Worm (Caenorhabditis elegans) whole organism, L1 larva: ENCODE data around the gene chil-21.

Experiments
- C34B4.2 ChIP-seq: sonication (generic microtip); optimal IDR thresholded peaks from 2 replicates; lab custom pipeline; 2017; ENCODE audit warnings: mild to moderate bottlenecking, missing genetic modification characterization, missing compliant biosample characterization
- Y116A8C.19 ChIP-seq: sonication (generic microtip); optimal IDR thresholded peaks from 2 replicates; lab custom pipeline; 2016; ENCODE audit warnings: missing compliant biosample characterization, missing genetic modification characterization, borderline replicate concordance
- alr-1 ChIP-seq: fragments of 200-800 bp; sonication (Bioruptor generic); optimal IDR thresholded peaks from 2 replicates; lab custom pipeline; 2018; ENCODE audit warnings: borderline replicate concordance, mild to moderate bottlenecking, missing genetic modification characterization, missing compliant biosample characterization
- aly-2 ChIP-seq: fragments of 150-350 bp; optimal IDR thresholded peaks from 2 replicates; lab custom pipeline; 2014; ENCODE audit warnings: missing biosample characterization, missing genetic modification characterization
- ama-1 ChIP-seq: fragments of 150-350 bp; optimal IDR thresholded peaks from 2 replicates; lab custom pipeline; 2014
- blmp-1 ChIP-seq: fragments of 150-350 bp; optimal IDR thresholded peaks from 2 replicates; lab custom pipeline; 2014; ENCODE audit warnings: missing biosample characterization, missing genetic modification characterization
- ceh-63 ChIP-seq: fragments of 200-800 bp; sonication (Bioruptor generic); optimal IDR thresholded peaks from 2 replicates; lab custom pipeline; 2018; ENCODE audit warnings: mild to moderate bottlenecking, missing genetic modification characterization, missing compliant biosample characterization
- dsc-1 ChIP-seq: sonication (generic microtip); optimal IDR thresholded peaks from 2 replicates; lab custom pipeline; 2016; ENCODE audit warnings: mild to moderate bottlenecking, missing genetic modification characterization, missing compliant biosample characterization
- efl-3 ChIP-seq: fragments of 200-800 bp; sonication (Bioruptor generic); optimal IDR thresholded peaks from 2 replicates; lab custom pipeline; 2018; ENCODE audit warnings: mild to moderate bottlenecking, missing genetic modification characterization, missing compliant biosample characterization
- egl-27 ChIP-seq, 2 experiments: fragments of 150-350 bp in 1 of 2; sonication (generic microtip); optimal IDR thresholded peaks; 3 replicates each; lab custom pipeline; 2017 to 2018; ENCODE audit warnings: missing biosample characterization in 2 of 2, missing genetic modification characterization in 2 of 2, missing genetic modification reagents in 2 of 2
- elt-2 ChIP-seq: sonication (generic microtip); optimal IDR thresholded peaks from 2 replicates; lab custom pipeline; 2016; ENCODE audit warnings: missing genetic modification characterization, mild to moderate bottlenecking, inconsistent platforms, missing compliant biosample characterization, missing genetic modification reagents
- ets-5 ChIP-seq: fragments of 200-800 bp; sonication (Bioruptor generic); IDR thresholded peaks from 2 replicates; pipeline ENCODE4 v1.3.6; 2022; ENCODE audit warnings: missing genetic modification characterization, missing compliant biosample characterization
- fkh-8 ChIP-seq: sonication (generic microtip); optimal IDR thresholded peaks from 2 replicates; lab custom pipeline; 2016; ENCODE audit warnings: mild to moderate bottlenecking, missing genetic modification characterization, missing compliant biosample characterization
- hlh-17 ChIP-seq: fragments of 200-800 bp; sonication (Bioruptor generic); optimal IDR thresholded peaks from 2 replicates; lab custom pipeline; 2018; ENCODE audit warnings: missing genetic modification characterization, mild to moderate bottlenecking, missing compliant biosample characterization, moderate library complexity, borderline replicate concordance
- hpl-2 ChIP-seq: fragments of 150-350 bp; optimal IDR thresholded peaks from 2 replicates; lab custom pipeline; 2014; ENCODE audit warnings: missing biosample characterization, missing genetic modification reagents, missing genetic modification characterization
- irx-1 ChIP-seq: sonication (generic microtip); optimal IDR thresholded peaks from 2 replicates; lab custom pipeline; 2016; ENCODE audit warnings: missing genetic modification characterization, missing compliant biosample characterization
- isw-1 ChIP-seq: fragments of 200-800 bp; sonication (Bioruptor generic); IDR thresholded peaks from 2 replicates; pipeline ENCODE4 v1.3.6; 2022; ENCODE audit warnings: missing genetic modification characterization, missing compliant biosample characterization
- lin-13 ChIP-seq: fragments of 150-350 bp; optimal IDR thresholded peaks from 2 replicates; lab custom pipeline; 2014; ENCODE audit warnings: missing biosample characterization, missing genetic modification reagents, missing genetic modification characterization
- lin-15B ChIP-seq: fragments of 150-350 bp; sonication (generic microtip); optimal IDR thresholded peaks from 3 replicates; lab custom pipeline; 2014; ENCODE audit warnings: missing biosample characterization, missing genetic modification characterization
- lir-3 ChIP-seq: sonication (generic microtip); optimal IDR thresholded peaks from 2 replicates; lab custom pipeline; 2016; ENCODE audit warnings: mild to moderate bottlenecking, missing genetic modification characterization, moderate library complexity, missing compliant biosample characterization; ENCODE audit not compliant: poor library complexity
- lsy-2 ChIP-seq, 2 experiments: fragments of 150-350 bp; optimal IDR thresholded peaks; 2 replicates each; lab custom pipeline; 2014; ENCODE audit warnings: missing biosample characterization in 2 of 2, missing genetic modification characterization in 2 of 2
- mab-9 ChIP-seq: fragments of 200-800 bp; sonication (Bioruptor generic); IDR thresholded peaks from 2 replicates; pipeline ENCODE4 v1.3.6; 2022; ENCODE audit warnings: missing genetic modification reagents, missing genetic modification characterization, missing compliant biosample characterization
- mep-1 ChIP-seq: fragments of 150-350 bp; optimal IDR thresholded peaks from 2 replicates; lab custom pipeline; 2014; ENCODE audit warnings: missing biosample characterization, missing genetic modification characterization
- nhr-11 ChIP-seq: fragments of 150-350 bp; optimal IDR thresholded peaks from 2 replicates; lab custom pipeline; 2014; ENCODE audit warnings: missing biosample characterization, missing genetic modification characterization
- nhr-19 ChIP-seq: fragments of 200-800 bp; sonication (Bioruptor generic); conservative IDR thresholded peaks from 2 replicates; pipeline ENCODE4 v1.3.6; 2022; ENCODE audit warnings: missing genetic modification characterization, missing compliant biosample characterization
- nhr-20 ChIP-seq: sonication (generic microtip); optimal IDR thresholded peaks from 2 replicates; lab custom pipeline; 2016; ENCODE audit warnings: mild to moderate bottlenecking, missing genetic modification characterization, missing compliant biosample characterization
- nhr-237 ChIP-seq: fragments of 150-350 bp; optimal IDR thresholded peaks from 2 replicates; lab custom pipeline; 2014; ENCODE audit warnings: missing biosample characterization, missing genetic modification characterization
- nhr-47 ChIP-seq: sonication (generic microtip); optimal IDR thresholded peaks from 2 replicates; lab custom pipeline; 2016; ENCODE audit warnings: mild to moderate bottlenecking, missing genetic modification characterization, moderate library complexity, missing compliant biosample characterization
- nhr-76 ChIP-seq: sonication (generic microtip); optimal IDR thresholded peaks from 2 replicates; lab custom pipeline; 2017; ENCODE audit warnings: missing biosample characterization, missing genetic modification characterization
- nhr-85 ChIP-seq: sonication (generic microtip); peaks from one replicate; lab custom pipeline; 2016; ENCODE audit warnings: missing genetic modification characterization, inconsistent platforms, missing compliant biosample characterization
- pqm-1 ChIP-seq: sonication (generic microtip); optimal IDR thresholded peaks from 3 replicates; lab custom pipeline; 2017; ENCODE audit warnings: missing biosample characterization, missing genetic modification characterization
- snu-23 ChIP-seq: sonication (generic microtip); optimal IDR thresholded peaks from 2 replicates; lab custom pipeline; 2016; ENCODE audit warnings: missing genetic modification characterization, missing compliant biosample characterization
- sup-37 ChIP-seq: fragments of 200-800 bp; sonication (Bioruptor generic); optimal IDR thresholded peaks from 2 replicates; lab custom pipeline; 2018; ENCODE audit warnings: mild to moderate bottlenecking, missing genetic modification characterization, missing compliant biosample characterization
- tlp-1 ChIP-seq: fragments of 150-350 bp; optimal IDR thresholded peaks from 2 replicates; lab custom pipeline; 2014; ENCODE audit warnings: missing biosample characterization, missing genetic modification characterization
- unc-130 ChIP-seq: fragments of 150-350 bp; optimal IDR thresholded peaks from 2 replicates; lab custom pipeline; 2017; ENCODE audit warnings: missing biosample characterization, missing genetic modification characterization, inconsistent platforms
- unc-30 ChIP-seq: sonication (generic microtip); optimal IDR thresholded peaks from 2 replicates; lab custom pipeline; 2017; ENCODE audit warnings: missing biosample characterization, missing genetic modification characterization
- vab-15 ChIP-seq: sonication (generic microtip); optimal IDR thresholded peaks from 2 replicates; lab custom pipeline; 2017; ENCODE audit warnings: missing genotype, mild to moderate bottlenecking, missing genetic modification characterization, missing compliant biosample characterization
- xbp-1 ChIP-seq: sonication (generic microtip); optimal IDR thresholded peaks from 2 replicates; lab custom pipeline; 2016; ENCODE audit warnings: missing genetic modification characterization, missing compliant biosample characterization
- zag-1 ChIP-seq: fragments of 150-350 bp; optimal IDR thresholded peaks from 2 replicates; lab custom pipeline; 2014; ENCODE audit warnings: missing biosample characterization, missing genetic modification characterization

Gene chil-21

DNA sequence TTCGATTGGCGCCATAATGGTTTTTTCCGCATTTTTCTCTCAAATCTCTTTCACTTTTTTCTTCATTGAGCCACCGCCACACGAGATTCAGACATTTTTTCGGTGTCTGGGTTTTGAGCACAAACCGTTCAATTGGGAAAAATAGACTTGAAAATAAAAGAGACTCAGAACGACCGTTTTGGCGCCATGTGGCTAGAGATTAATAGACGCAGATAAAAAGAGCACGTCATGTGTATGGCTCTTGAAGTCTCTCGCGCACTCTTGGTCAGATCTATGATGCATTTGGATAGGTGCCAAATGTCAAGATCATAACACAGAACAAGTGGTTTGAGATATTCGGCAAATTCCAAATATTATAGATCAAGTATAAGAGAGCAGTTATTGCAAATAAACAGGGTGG is 19.6 kb upstream of the chil-21 start (continued):
- TF ChIP-seq efl-3 (no peak), nhr-11 (tag; lab: Kevin White, UChicago) (no peak), aly-2 (tag; lab: Kevin White, UChicago) (no peak), zag-1 (tag; lab: Kevin White, UChicago) (no peak), pqm-1 (tag; lab: Kevin White, UChicago) (no peak), egl-27 (tag; optimal IDR thresholded peaks at IDR 0.05; lab: Kevin White, UChicago) (peak in 1 of 2 experiments; percentile 30), hpl-2 (GFP tag; lab: Kevin White, UChicago) (no peak), unc-30 (no peak), alr-1 (tag; lab: Kevin White, UChicago) (no peak), lir-3 (no peak), ets-5 (GFP tag; lab: Robert Waterston, UW) (no peak), mab-9 (GFP tag; lab: Robert Waterston, UW) (no peak), hlh-17 (no peak), ama-1 (lab: Kevin White, UChicago) (no peak), snu-23 (no peak)
- TF ChIP-seq, all 84 proteins: peak for 11

DNA sequence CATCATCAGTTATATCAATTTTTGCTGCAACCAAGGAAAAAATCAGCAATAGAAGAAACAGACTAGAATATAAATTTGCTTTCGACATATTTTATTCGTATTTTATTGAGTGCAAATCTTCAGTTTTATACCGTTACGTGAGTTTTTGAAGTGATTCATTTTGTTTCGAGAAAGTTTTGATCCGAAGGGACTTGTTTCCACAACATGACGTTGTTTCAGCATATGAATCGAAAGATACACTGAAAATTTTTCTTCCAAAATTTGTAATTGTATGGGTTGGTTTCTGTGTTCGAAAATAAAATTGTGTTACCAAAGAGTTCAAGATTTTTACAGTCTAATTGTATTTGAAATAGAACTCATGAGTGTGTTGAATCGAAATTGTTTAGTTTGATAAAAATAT is 18.2 kb upstream of the chil-21 start, which contains the start of gene T19H5.7:
TSS of gene T19H5.7 (minus strand) at position 101 of the 400 bp plus-strand sequence.
- TF ChIP-seq irx-1 (tag; lab: Kevin White, UChicago) (no peak), nhr-76 (tag; lab: Kevin White, UChicago) (no peak), C34B4.2 (tag; lab: Kevin White, UChicago) (no peak), lsy-2 (tag; optimal IDR thresholded peaks at IDR 0.05; lab: Kevin White, UChicago) (no peak), nhr-19 (GFP tag; lab: Robert Waterston, UW) (no peak), nhr-20 (tag; lab: Kevin White, UChicago) (no peak), vab-15 (tag; lab: Kevin White, UChicago) (no peak), blmp-1 (no peak), Y116A8C.19 (tag; lab: Kevin White, UChicago) (no peak), isw-1 (no peak), snu-23 (no peak), tlp-1 (tag; lab: Kevin White, UChicago) (no peak), alr-1 (tag; lab: Kevin White, UChicago) (no peak), hlh-17 (no peak), xbp-1 (tag; lab: Kevin White, UChicago) (no peak), nhr-85 (tag; lab: Kevin White, UChicago) (no peak)

DNA sequence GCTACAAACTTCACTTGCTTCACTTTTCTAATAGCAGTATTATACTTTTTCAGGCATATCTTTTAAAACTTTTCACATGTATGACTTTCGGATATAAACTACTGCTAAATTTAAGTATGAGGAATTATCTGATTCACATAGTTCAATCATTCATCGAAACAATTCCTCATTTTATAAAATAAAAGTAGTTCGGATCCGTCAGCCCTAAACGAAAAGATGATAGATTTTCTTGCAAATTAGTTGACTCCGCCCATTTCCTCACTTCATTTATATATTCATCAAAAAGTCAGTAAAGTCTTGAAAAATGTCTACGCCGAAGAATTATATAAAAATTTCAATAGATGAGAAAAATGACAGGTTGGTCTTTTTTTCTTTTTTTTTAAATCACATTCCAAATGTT is 15.8 kb upstream of the chil-21 start, which contains the start of gene chil-27:
TSS of gene chil-27 (plus strand) at position 301 of the 400 bp plus-strand sequence.
- TF ChIP-seq vab-15 (tag; lab: Kevin White, UChicago) (no peak), unc-130 (tag; lab: Kevin White, UChicago) (no peak), nhr-20 (tag; lab: Kevin White, UChicago) (no peak)
- TF ChIP-seq, all 84 proteins: peak for 0

DNA sequence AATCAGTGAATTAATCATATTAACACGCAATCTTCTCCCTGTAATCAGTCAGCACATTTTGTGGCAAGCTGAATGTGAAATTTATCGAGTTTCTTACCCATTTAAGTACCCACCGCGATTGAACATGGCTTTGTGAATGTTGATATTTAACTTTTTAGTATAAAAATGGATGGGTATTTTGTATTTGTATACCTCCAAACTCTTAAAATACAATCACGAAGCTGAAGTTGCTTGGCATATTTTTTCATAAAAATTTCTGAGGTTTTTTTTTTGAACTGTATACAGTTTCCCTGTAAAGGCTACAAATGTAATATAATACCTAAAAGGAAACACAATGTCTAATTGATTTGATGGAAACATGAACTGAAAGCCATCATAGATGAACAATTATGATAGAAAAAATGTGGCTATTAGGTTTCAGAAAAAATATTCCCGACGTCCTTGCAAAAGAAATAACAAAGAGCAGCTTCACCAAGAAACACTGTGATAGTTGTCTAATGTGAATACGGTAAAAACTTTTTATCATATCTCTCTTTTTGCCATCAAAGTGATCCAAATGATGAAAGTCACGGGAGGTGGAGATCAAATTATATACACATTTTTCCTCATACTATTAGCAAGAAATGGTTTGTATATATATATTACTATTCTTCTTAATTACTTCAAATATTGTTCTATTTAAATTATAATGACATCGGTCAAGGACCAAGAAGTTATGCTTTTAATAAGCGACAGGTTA is 12.8 kb upstream of the chil-21 start, which contains the start of the genes chil-25 and chil-26:
TSS of gene chil-25 (minus strand) at position 101 of the 739 bp plus-strand sequence.
TSS of gene chil-26 (plus strand) at position 689 of the 739 bp plus-strand sequence.
- no peak for TF ChIP-seq nhr-237 (tag; lab: Kevin White, UChicago)
- TF ChIP-seq mep-1 (tag; lab: Kevin White, UChicago): no peak
- no peak for TF ChIP-seq lin-13 (GFP tag; lab: Kevin White, UChicago)
- TF ChIP-seq dsc-1 (tag; lab: Kevin White, UChicago): no peak
- TF ChIP-seq sup-37 (GFP tag; lab: Kevin White, UChicago): no peak
- TF ChIP-seq nhr-19 (GFP tag; lab: Robert Waterston, UW): no peak
- TF ChIP-seq elt-2 (tag; lab: Kevin White, UChicago): no peak
- no peak for TF ChIP-seq mab-9 (GFP tag; lab: Robert Waterston, UW)
- TF ChIP-seq ets-5 (GFP tag; lab: Robert Waterston, UW): no peak
- no peak for TF ChIP-seq lin-15B
- no peak for TF ChIP-seq fkh-8
- TF ChIP-seq nhr-76 (tag; lab: Kevin White, UChicago): no peak
- no peak for TF ChIP-seq ceh-63 (GFP tag; lab: Kevin White, UChicago)
- TF ChIP-seq egl-27 (tag; optimal IDR thresholded peaks at IDR 0.05; lab: Kevin White, UChicago): no peak
- TF ChIP-seq nhr-47 (tag; lab: Kevin White, UChicago): no peak
